Fruit fly (Drosophila melanogaster): ENCODE measurements around the gene shep.

shep gene

DNA sequence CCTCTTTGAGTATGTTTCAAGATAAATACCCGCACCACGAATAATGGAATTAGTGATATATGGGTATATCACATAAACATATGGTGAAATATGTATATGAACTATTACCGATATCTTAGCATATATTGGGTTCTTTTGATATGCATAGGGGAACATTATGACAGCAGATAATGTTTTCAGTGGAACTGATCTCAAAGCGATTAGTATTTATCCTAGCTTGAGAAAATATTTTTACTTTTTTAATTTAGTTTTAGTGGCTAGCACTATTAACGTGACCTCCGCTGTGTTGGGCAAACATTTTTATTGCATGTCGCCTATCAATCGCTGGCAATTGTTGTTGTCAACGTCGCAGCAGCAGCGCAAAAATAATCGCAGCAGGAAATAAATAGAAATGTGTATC, 89.3 kb downstream of the shep start (continued):
- TF ChIP-seq sqz (GFP tag; optimal IDR thresholded peaks at IDR 0.05) (no peak), Hr3 (GFP tag; optimal IDR thresholded peaks at IDR 0.05) (peak; percentile 2), CG6765 (GFP tag; optimal IDR thresholded peaks at IDR 0.05) (no peak), maf-S (GFP tag; optimal IDR thresholded peaks at IDR 0.05) (no peak), CG1603 (tag; optimal IDR thresholded peaks at IDR 0.05) (peak; percentile 12), Fer1 (GFP tag; optimal IDR thresholded peaks at IDR 0.05) (peak; percentile 9), ac (GFP tag; optimal IDR thresholded peaks at IDR 0.05) (no peak), CG13894 (tag; optimal IDR thresholded peaks at IDR 0.05) (no peak), Lhr (GFP tag; optimal IDR thresholded peaks at IDR 0.05) (no peak), CG34224 (GFP tag; IDR thresholded peaks at IDR 0.05; ENCODE audit: partially characterized antibody) (no peak), CG9876 (GFP tag; optimal IDR thresholded peaks at IDR 0.05) (no peak), CG17802 (tag; optimal IDR thresholded peaks at IDR 0.05) (no peak), CG14050 (GFP tag; IDR thresholded peaks at IDR 0.05) (no peak), Lim3 (GFP tag; IDR thresholded peaks at IDR 0.05) (no peak), CG11695 (GFP tag; IDR thresholded peaks at IDR 0.05) (no peak), Ets65A (GFP tag) (peak; percentile 89), sr (GFP tag; IDR thresholded peaks at IDR 0.05) (no peak), CG6254 (GFP tag; optimal IDR thresholded peaks at IDR 0.05) (no peak), CG6272 (GFP tag; IDR thresholded peaks at IDR 0.05) (no peak), pita (GFP tag; optimal IDR thresholded peaks at IDR 0.05) (no peak), CG9797 (GFP tag; optimal IDR thresholded peaks at IDR 0.05) (no peak), ken (GFP tag; IDR thresholded peaks at IDR 0.05) (no peak), CoRest (tag; optimal IDR thresholded peaks at IDR 0.05) (peak; percentile 15), CG17328 (GFP tag; IDR thresholded peaks at IDR 0.05) (no peak), sc (optimal IDR thresholded peaks at IDR 0.05) (no peak), sc (GFP tag; optimal IDR thresholded peaks at IDR 0.05) (no peak), CG6813 (GFP tag; optimal IDR thresholded peaks at IDR 0.05) (no peak), CG2129 (GFP tag; IDR thresholded peaks at IDR 0.05; ENCODE audit: partially characterized antibody) (no peak), Atf3 (GFP tag; optimal IDR thresholded peaks at IDR 0.05) (no peak), ara (GFP tag; IDR thresholded peaks at IDR 0.05) (no peak), CG12391 (tag; optimal IDR thresholded peaks at IDR 0.05) (peak; percentile 28), dysf (GFP tag; IDR thresholded peaks at IDR 0.05) (no peak), CG1792 (GFP tag; optimal IDR thresholded peaks at IDR 0.05) (no peak), CG14441 (GFP tag; IDR thresholded peaks at IDR 0.05) (no peak), lab (GFP tag; optimal IDR thresholded peaks at IDR 0.05) (peak; percentile 40), lmd (GFP tag; IDR thresholded peaks at IDR 0.05) (no peak), CG10979 (tag; optimal IDR thresholded peaks at IDR 0.05) (peak; percentile 14), btn (GFP tag; optimal IDR thresholded peaks at IDR 0.05) (no peak), CG12769 (tag; optimal IDR thresholded peaks at IDR 0.05) (peak; percentile 36), Sox100B (GFP tag; optimal IDR thresholded peaks at IDR 0.05) (peak; percentile 16), CG30020 (tag; optimal IDR thresholded peaks at IDR 0.05) (no peak)

DNA sequence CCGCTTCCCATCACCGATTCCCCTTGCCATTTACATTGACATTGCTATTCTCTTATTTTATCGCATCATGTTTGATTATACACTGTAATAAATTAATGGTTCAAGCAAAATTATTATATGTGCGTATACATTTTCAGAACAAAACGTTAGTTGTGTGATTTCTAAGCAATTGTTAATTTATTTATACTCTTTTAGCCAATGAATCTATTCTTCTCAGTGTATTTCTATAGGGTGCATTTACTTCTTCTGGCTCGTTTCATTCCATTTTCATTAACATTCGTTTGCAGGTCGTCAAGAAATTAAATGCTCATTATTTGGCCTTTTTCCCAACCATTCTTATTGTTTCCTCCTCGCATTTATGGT, 90.2 kb downstream of the shep start:
- TF ChIP-seq jigr1 (GFP tag; IDR thresholded peaks at IDR 0.05), result peak; percentile 41; the same call in 1 of the 3 replicates
- peak; percentile 47 for TF ChIP-seq CG10147 (GFP tag; optimal IDR thresholded peaks at IDR 0.05)
- TF ChIP-seq ase (GFP tag; IDR thresholded peaks at IDR 0.05), result peak; percentile 34; the same call in 1 of the 3 replicates
- peak; percentile 2 for TF ChIP-seq schlank (tag; optimal IDR thresholded peaks at IDR 0.05)
- TF ChIP-seq CG8089 (GFP tag; optimal IDR thresholded peaks at IDR 0.05), result peak; percentile 59
- TF ChIP-seq ftz-f1 (GFP tag; optimal IDR thresholded peaks at IDR 0.05), result no peak
- TF ChIP-seq sens (GFP tag), result peak; percentile 94
- no peak for TF ChIP-seq CG16813 (GFP tag; IDR thresholded peaks at IDR 0.05; ENCODE audit: partially characterized antibody)
- TF ChIP-seq CG6272 (GFP tag; IDR thresholded peaks at IDR 0.05), result no peak
- TF ChIP-seq tin (GFP tag; optimal IDR thresholded peaks at IDR 0.05), result peak; percentile 9
- no peak for TF ChIP-seq dm (GFP tag; optimal IDR thresholded peaks at IDR 0.05)
- no peak for TF ChIP-seq Doc2 (GFP tag; IDR thresholded peaks at IDR 0.05)
- TF ChIP-seq Taf1 (GFP tag; IDR thresholded peaks at IDR 0.05), result 0 out of 2 replicates have a peak, but pooled peaks have one; percentile 33
- TF ChIP-seq CG2202 (tag; optimal IDR thresholded peaks at IDR 0.05), result peak; percentile 23
- no peak for TF ChIP-seq CG15601 (tag; optimal IDR thresholded peaks at IDR 0.05)

Data from whole organism, embryonic.